Fruit fly (Drosophila melanogaster) whole organism, embryonic: Measurements from ENCODE around the gene CG14742.

Experiments used
- CG10147 ChIP-seq: fragments of 200-800 bp; sonication (Bioruptor generic); optimal IDR thresholded peaks from 2 replicates; lab custom pipeline; 2019; ENCODE audit warnings: missing biosample characterization, mild to moderate bottlenecking, missing genetic modification characterization, moderate library complexity
- CG11696 ChIP-seq: fragments of 200-800 bp; sonication (Bioruptor generic); IDR thresholded peaks from 2 replicates; pipeline ENCODE4 v1.3.6; 2022; ENCODE audit warnings: missing biosample characterization, missing genetic modification characterization
- CG11723 ChIP-seq: fragments of 200-800 bp; sonication (Bioruptor generic); optimal IDR thresholded peaks from 2 replicates; lab custom pipeline; 2017; ENCODE audit warnings: missing biosample characterization, mild to moderate bottlenecking, missing genetic modification characterization
- CG12071 ChIP-seq: fragments of 200-800 bp; sonication (Bioruptor generic); optimal IDR thresholded peaks from 3 replicates; lab custom pipeline; 2018; ENCODE audit warnings: missing biosample characterization, mild to moderate bottlenecking, missing genetic modification characterization
- CG12769 ChIP-seq: fragments of 200-800 bp; sonication (Bioruptor generic); optimal IDR thresholded peaks from 2 replicates; lab custom pipeline; 2019; ENCODE audit warnings: missing biosample characterization, mild to moderate bottlenecking, missing genetic modification characterization, moderate library complexity
- CG14667 ChIP-seq: fragments of 200-800 bp; sonication (Bioruptor generic); IDR thresholded peaks from 2 replicates; pipeline ENCODE4 v1.3.6; 2022; ENCODE audit warnings: missing biosample characterization, missing genetic modification characterization
- CG14965 ChIP-seq: fragments of 200-800 bp; sonication (Bioruptor generic); optimal IDR thresholded peaks from 2 replicates; lab custom pipeline; 2016; ENCODE audit warnings: missing biosample characterization, missing genetic modification characterization, borderline replicate concordance
- CG17612 ChIP-seq: fragments of 200-800 bp; sonication (Bioruptor generic); IDR thresholded peaks from 2 replicates; pipeline ENCODE4 v1.3.6; 2022; ENCODE audit warnings: missing biosample characterization, missing genetic modification characterization
- CG18011 ChIP-seq: fragments of 200-800 bp; sonication (Bioruptor generic); optimal IDR thresholded peaks from 2 replicates; lab custom pipeline; 2017; ENCODE audit warnings: missing biosample characterization, missing genetic modification characterization, mild to moderate bottlenecking, moderate library complexity, missing genotype
- CG2202 ChIP-seq: fragments of 200-800 bp; sonication (Bioruptor generic); optimal IDR thresholded peaks from 2 replicates; lab custom pipeline; 2018; ENCODE audit warnings: missing biosample characterization, mild to moderate bottlenecking, missing genetic modification characterization
- CG2889 ChIP-seq: fragments of 200-800 bp; sonication (Bioruptor generic); IDR thresholded peaks from 3 replicates; pipeline ENCODE4 v1.3.6; 2022; ENCODE audit warnings: missing biosample characterization, missing genetic modification characterization
- CG30431 ChIP-seq: fragments of 200-800 bp; sonication (Bioruptor generic); optimal IDR thresholded peaks from 2 replicates; lab custom pipeline; 2017; ENCODE audit warnings: missing biosample characterization, missing genetic modification characterization
- CG31388 ChIP-seq: fragments of 200-800 bp; sonication (Bioruptor generic); optimal IDR thresholded peaks from 2 replicates; lab custom pipeline; 2016; ENCODE audit warnings: missing biosample characterization, missing genetic modification characterization
- CG3407 ChIP-seq: fragments of 200-800 bp; sonication (Bioruptor generic); optimal IDR thresholded peaks from 2 replicates; lab custom pipeline; 2018; ENCODE audit warnings: missing biosample characterization, mild to moderate bottlenecking, missing genetic modification characterization
- CG4617 ChIP-seq: fragments of 200-800 bp; sonication (Bioruptor generic); optimal IDR thresholded peaks from 3 replicates; lab custom pipeline; 2016; ENCODE audit warnings: missing biosample characterization, missing genetic modification characterization, borderline replicate concordance
- CG4854 ChIP-seq: fragments of 200-800 bp; sonication (Bioruptor generic); optimal IDR thresholded peaks from 2 replicates; lab custom pipeline; 2016; ENCODE audit warnings: missing biosample characterization, missing genetic modification characterization, inconsistent platforms
- CG5180 ChIP-seq: fragments of 200-800 bp; sonication (Bioruptor generic); optimal IDR thresholded peaks from 3 replicates; lab custom pipeline; 2017; ENCODE audit warnings: missing biosample characterization, missing genetic modification characterization, mild to moderate bottlenecking, moderate library complexity, missing genetic modification reagents
- CG6254 ChIP-seq: fragments of 200-800 bp; sonication (Bioruptor generic); optimal IDR thresholded peaks from 3 replicates; lab custom pipeline; 2017; ENCODE audit warnings: mild to moderate bottlenecking, missing biosample characterization, missing genetic modification reagents, missing genetic modification characterization
- CG6813 ChIP-seq: fragments of 200-800 bp; sonication (Bioruptor generic); optimal IDR thresholded peaks from 2 replicates; lab custom pipeline; 2017; ENCODE audit warnings: missing biosample characterization, missing genetic modification characterization, mild to moderate bottlenecking, moderate library complexity, missing genetic modification reagents
- CG7745 ChIP-seq: fragments of 200-800 bp; sonication (Bioruptor generic); optimal IDR thresholded peaks from 2 replicates; lab custom pipeline; 2018; ENCODE audit warnings: missing biosample characterization, mild to moderate bottlenecking, missing genetic modification characterization, moderate library complexity
- CG8478 ChIP-seq: fragments of >200 bp; optimal IDR thresholded peaks from 2 replicates; lab custom pipeline; 2018
- Dek ChIP-seq: fragments of 200-800 bp; sonication (Bioruptor generic); optimal IDR thresholded peaks from 3 replicates; lab custom pipeline; 2019; ENCODE audit warnings: missing biosample characterization, mild to moderate bottlenecking, missing genetic modification characterization, moderate library complexity
- Dfd ChIP-seq, 2 experiments: fragments of >200 bp; optimal IDR thresholded peaks; 2 replicates each; lab custom pipeline; 2017; ENCODE audit warnings: missing biosample characterization in 2 of 2, missing genetic modification characterization in 2 of 2
- E2f2 ChIP-seq: fragments of 200-800 bp; sonication (Bioruptor generic); IDR thresholded peaks from 2 replicates; pipeline ENCODE4 v1.3.6; 2022; ENCODE audit warnings: missing biosample characterization, missing genetic modification characterization
- ERR ChIP-seq: fragments of 200-800 bp; sonication (Bioruptor generic); optimal IDR thresholded peaks from 2 replicates; lab custom pipeline; 2016; ENCODE audit warnings: missing biosample characterization, missing genetic modification characterization
- H2.0 ChIP-seq: fragments of 200-800 bp; sonication (Bioruptor generic); IDR thresholded peaks from 2 replicates; pipeline ENCODE4 v1.3.6; 2022; ENCODE audit warnings: missing biosample characterization, missing genetic modification characterization
- HHEX ChIP-seq: fragments of 200-800 bp; sonication (Bioruptor generic); optimal IDR thresholded peaks from 3 replicates; lab custom pipeline; 2017; ENCODE audit warnings: missing biosample characterization, mild to moderate bottlenecking, missing genetic modification characterization, missing genetic modification reagents
- Hmx ChIP-seq: fragments of 200-800 bp; sonication (Bioruptor generic); optimal IDR thresholded peaks from 2 replicates; lab custom pipeline; 2016; ENCODE audit warnings: missing biosample characterization, missing genetic modification characterization
- Lpt ChIP-seq: fragments of >200 bp; optimal IDR thresholded peaks from 2 replicates; lab custom pipeline; 2018; ENCODE audit warnings: missing biosample characterization, missing genetic modification characterization
- MTF-1 ChIP-seq: fragments of 200-800 bp; sonication (Bioruptor generic); optimal IDR thresholded peaks from 2 replicates; lab custom pipeline; 2018; ENCODE audit warnings: missing biosample characterization, mild to moderate bottlenecking, missing genetic modification characterization, borderline replicate concordance
- Mad ChIP-seq: fragments of 200-800 bp; sonication (Bioruptor generic); optimal IDR thresholded peaks from 2 replicates; lab custom pipeline; 2016; ENCODE audit warnings: missing biosample characterization, missing genetic modification characterization
- NFAT ChIP-seq: fragments of 200-800 bp; sonication (Bioruptor generic); IDR thresholded peaks from 2 replicates; pipeline ENCODE4 v1.3.6; 2022; ENCODE audit warnings: missing biosample characterization, missing genetic modification characterization
- Nf-YB ChIP-seq: fragments of 200-800 bp; sonication (Bioruptor generic); optimal IDR thresholded peaks from 3 replicates; lab custom pipeline; 2019; ENCODE audit warnings: missing biosample characterization, mild to moderate bottlenecking, missing genetic modification characterization, moderate library complexity
- Ptx1 ChIP-seq: fragments of 200-800 bp; sonication (Bioruptor generic); IDR thresholded peaks from 2 replicates; pipeline ENCODE4 v1.3.6; 2022; ENCODE audit warnings: missing biosample characterization, missing genetic modification characterization
- Sry-δ ChIP-seq: fragments of 200-800 bp; sonication (Bioruptor generic); optimal IDR thresholded peaks from 2 replicates; lab custom pipeline; 2016; ENCODE audit warnings: missing biosample characterization, missing genetic modification characterization
- Stat92E ChIP-seq, 3 experiments: fragments of >200 bp in 2 of 3; fragments of 200-800 bp in 1 of 3; sonication (Bioruptor generic) in 1 of 3; optimal IDR thresholded peaks; 2 replicates each; lab custom pipeline; 2017 to 2019; ENCODE audit warnings: missing biosample characterization in 3 of 3, missing genetic modification characterization in 3 of 3, mild to moderate bottlenecking in 1 of 3, moderate library complexity in 1 of 3
- Xbp1 ChIP-seq: fragments of 200-800 bp; sonication (Bioruptor generic); optimal IDR thresholded peaks from 3 replicates; lab custom pipeline; 2016; ENCODE audit warnings: missing biosample characterization, mild to moderate bottlenecking, missing genetic modification characterization
- bab2 ChIP-seq: fragments of 200-800 bp; sonication (Bioruptor generic); optimal IDR thresholded peaks from 2 replicates; lab custom pipeline; 2016; ENCODE audit warnings: missing biosample characterization, missing genetic modification characterization
- cas ChIP-seq: fragments of 200-800 bp; sonication (Bioruptor generic); IDR thresholded peaks from 2 replicates; pipeline ENCODE4 v1.3.6; 2022; ENCODE audit warnings: missing biosample characterization, missing genetic modification characterization
- dati ChIP-seq: fragments of 200-800 bp; sonication (Bioruptor generic); IDR thresholded peaks from 2 replicates; pipeline ENCODE4 v1.3.6; 2022; ENCODE audit warnings: missing biosample characterization, missing genetic modification characterization
- ham ChIP-seq: fragments of 200-800 bp; sonication (Bioruptor generic); IDR thresholded peaks from 2 replicates; pipeline ENCODE4 v1.3.6; 2022; ENCODE audit warnings: missing biosample characterization, missing genetic modification characterization
- lab ChIP-seq: fragments of 200-800 bp; sonication (Bioruptor generic); optimal IDR thresholded peaks from 3 replicates; lab custom pipeline; 2017; ENCODE audit warnings: missing biosample characterization, missing genetic modification characterization, mild to moderate bottlenecking, moderate library complexity, missing genetic modification reagents
- nom ChIP-seq: fragments of 200-800 bp; sonication (Bioruptor generic); optimal IDR thresholded peaks from 2 replicates; lab custom pipeline; 2017; ENCODE audit warnings: missing biosample characterization, missing genetic modification characterization, mild to moderate bottlenecking, moderate library complexity, missing genetic modification reagents
- pan ChIP-seq, 4 experiments: fragments of >200 bp in 3 of 4; fragments of 200-800 bp in 1 of 4; sonication (Bioruptor generic) in 1 of 4; optimal IDR thresholded peaks in 3 of 4; IDR thresholded peaks in 1 of 4; 2 replicates each; pipeline versions ENCODE4 v1.3.6 to Lab custom; 2017 to 2022; ENCODE audit warnings: missing biosample characterization in 2 of 4, missing genetic modification characterization in 2 of 4, mixed read lengths in 1 of 4
- psq ChIP-seq: fragments of 200-800 bp; sonication (Bioruptor generic); optimal IDR thresholded peaks from 2 replicates; lab custom pipeline; 2017; ENCODE audit warnings: missing biosample characterization, missing genetic modification characterization
- salm ChIP-seq: fragments of 200-800 bp; sonication (Bioruptor generic); optimal IDR thresholded peaks from 2 replicates; lab custom pipeline; 2018; ENCODE audit warnings: missing biosample characterization, mild to moderate bottlenecking, missing genetic modification characterization
- shn ChIP-seq: fragments of 200-800 bp; sonication (Bioruptor generic); optimal IDR thresholded peaks from 3 replicates; lab custom pipeline; 2016; ENCODE audit warnings: missing biosample characterization, missing genetic modification characterization
- yki ChIP-seq: fragments of >200 bp; optimal IDR thresholded peaks from 3 replicates; lab custom pipeline; 2018
- zf30C ChIP-seq: fragments of 200-800 bp; sonication (Bioruptor generic); optimal IDR thresholded peaks from 3 replicates; lab custom pipeline; 2018; ENCODE audit warnings: missing biosample characterization, mild to moderate bottlenecking, missing genetic modification characterization

Gene CG14742

dm6 chr3R:12221366-12221916 is 7.1 kb downstream of the CG14742 start, which contains the start of gene CG4860 (continued):
- no peak for TF ChIP-seq CG2889
- peak; percentile 57 for TF ChIP-seq CG11723 (GFP tag; lab: Kevin White, UChicago)
- peak; percentile 81 for TF ChIP-seq cas (GFP tag; lab: Robert Waterston, UW)
- peak; percentile 57 for TF ChIP-seq CG2202 (tag; lab: Kevin White, UChicago)
- TF ChIP-seq CG12769, result peak; percentile 75
- no peak for TF ChIP-seq CG7745 (tag; lab: Kevin White, UChicago)
- no peak for TF ChIP-seq zf30C (GFP tag; lab: Kevin White, UChicago)
- TF ChIP-seq CG17612 (GFP tag; lab: Robert Waterston, UW), result peak; percentile 73
- TF ChIP-seq CG14667 (GFP tag; lab: Robert Waterston, UW), result peak; percentile 80
- TF ChIP-seq shn (GFP tag; lab: Kevin White, UChicago), result peak; percentile 64
- peak; percentile 50 for TF ChIP-seq psq (GFP tag; lab: Kevin White, UChicago)
- TF ChIP-seq bab2, result peak; percentile 85
- peak; percentile 53 for TF ChIP-seq CG4617 (GFP tag; lab: Kevin White, UChicago)
- peak; percentile 76 for TF ChIP-seq CG10147
- TF ChIP-seq CG3407 (GFP tag; lab: Kevin White, UChicago), result peak; percentile 74
- no peak for TF ChIP-seq pan (optimal IDR thresholded peaks at IDR 0.05; lab: Kevin White, UChicago)
- TF ChIP-seq pan (GFP tag; optimal IDR thresholded peaks at IDR 0.05 in 1 of 2, IDR thresholded peaks at IDR 0.05 in 1 of 2), result peak in 1 of 2 experiments; percentile 92
- TF ChIP-seq CG6813 (GFP tag; lab: Kevin White, UChicago), result peak; percentile 52
- peak; percentile 79 for TF ChIP-seq Mad (GFP tag; lab: Kevin White, UChicago)
- peak; percentile 57 for TF ChIP-seq CG31388 (GFP tag; lab: Kevin White, UChicago)
- no peak for TF ChIP-seq Lpt (GFP tag; lab: Kevin White, UChicago)
- TF ChIP-seq salm (tag; lab: Kevin White, UChicago), result peak; percentile 81
- TF ChIP-seq HHEX, result peak; percentile 86
- TF ChIP-seq MTF-1 (GFP tag; lab: Kevin White, UChicago), result no peak
- TF ChIP-seq CG8478 (lab: Kevin White, UChicago), result no peak
- TF ChIP-seq CG30431 (GFP tag; lab: Kevin White, UChicago), result peak; percentile 63
- TF ChIP-seq nom (GFP tag; lab: Kevin White, UChicago), result peak; percentile 49
- peak; percentile 43; the same call in 1 of the 2 replicates for TF ChIP-seq dati (GFP tag; lab: Robert Waterston, UW)
- peak; percentile 56 for TF ChIP-seq Nf-YB (GFP tag; lab: Kevin White, UChicago)
- TF ChIP-seq CG11696, result peak; percentile 36; the same call in 1 of the 2 replicates
- peak; percentile 59 for TF ChIP-seq CG6254 (GFP tag; lab: Kevin White, UChicago)
- TF ChIP-seq CG14965 (GFP tag; lab: Kevin White, UChicago), result no peak
- peak; percentile 90 for TF ChIP-seq Dek (tag; lab: Kevin White, UChicago)
- no peak for TF ChIP-seq yki (lab: Kevin White, UChicago)
- TF ChIP-seq CG4854 (GFP tag; lab: Kevin White, UChicago), result peak; percentile 64
- TF ChIP-seq NFAT (GFP tag; lab: Robert Waterston, UW), result peak; percentile 92
- peak; percentile 93 for TF ChIP-seq lab
- TF ChIP-seq CG5180, result peak; percentile 62
- peak; percentile 74 for TF ChIP-seq CG12071
- no peak for TF ChIP-seq Dfd (GFP tag; optimal IDR thresholded peaks at IDR 0.05; lab: Kevin White, UChicago)
- peak; percentile 79 for TF ChIP-seq CG18011
- peak; percentile 80 for TF ChIP-seq Hmx
- TF ChIP-seq ham (GFP tag; lab: Robert Waterston, UW), result 0 out of 2 replicates have a peak, but pooled peaks have one; percentile 5
- TF ChIP-seq Sry-δ, result peak; percentile 34
- TF ChIP-seq Stat92E (GFP tag; optimal IDR thresholded peaks at IDR 0.05; lab: Kevin White, UChicago), result no peak
- peak; percentile 92 for TF ChIP-seq Xbp1 (GFP tag; lab: Kevin White, UChicago)
- TF ChIP-seq ERR (GFP tag; lab: Kevin White, UChicago), result peak; percentile 44
- TF ChIP-seq E2f2 (GFP tag; lab: Robert Waterston, UW), result peak; percentile 60; the same call in 1 of the 2 replicates
- TF ChIP-seq H2.0 (GFP tag; lab: Robert Waterston, UW), result peak; percentile 81
- TF ChIP-seq Ptx1, result peak; percentile 91
